Fruit fly (Drosophila melanogaster) whole organism, adult: ENCODE data around the gene Pmi.

Experiments used
- CG11617 ChIP-seq: fragments of 200-800 bp; sonication (Bioruptor generic); optimal IDR thresholded peaks from 2 replicates; lab custom pipeline; 2017; ENCODE audit warnings: mild to moderate bottlenecking, missing biosample characterization, missing genetic modification reagents, missing genetic modification characterization
- CG12768 ChIP-seq: fragments of 200-800 bp; sonication (Bioruptor generic); optimal IDR thresholded peaks from 2 replicates; lab custom pipeline; 2017; ENCODE audit warnings: missing biosample characterization, missing genetic modification characterization, mild to moderate bottlenecking, moderate library complexity, missing genetic modification reagents
- CG33017 ChIP-seq: fragments of 200-800 bp; sonication (Bioruptor generic); optimal IDR thresholded peaks from 2 replicates; lab custom pipeline; 2018; ENCODE audit warnings: missing biosample characterization, mild to moderate bottlenecking, missing genetic modification characterization, moderate library complexity
- CG5204 ChIP-seq: fragments of 200-800 bp; sonication (Bioruptor generic); optimal IDR thresholded peaks from 2 replicates; lab custom pipeline; 2016; ENCODE audit warnings: missing biosample characterization, missing genetic modification characterization
- CG7101 ChIP-seq: fragments of 200-800 bp; sonication (Bioruptor generic); optimal IDR thresholded peaks from 2 replicates; lab custom pipeline; 2018; ENCODE audit warnings: missing biosample characterization, mild to moderate bottlenecking, missing genetic modification characterization, moderate library complexity
- Crg-1 ChIP-seq: fragments of 200-800 bp; sonication (Bioruptor generic); optimal IDR thresholded peaks from 2 replicates; lab custom pipeline; 2016; ENCODE audit warnings: missing biosample characterization, missing genetic modification characterization
- cic ChIP-seq: fragments of 200-800 bp; sonication (Bioruptor generic); optimal IDR thresholded peaks from 2 replicates; lab custom pipeline; 2017; ENCODE audit warnings: missing biosample characterization, mild to moderate bottlenecking, missing genetic modification characterization, moderate library complexity
- ovo ChIP-seq: fragments of 200-800 bp; sonication (Bioruptor generic); optimal IDR thresholded peaks from 2 replicates; lab custom pipeline; 2016; ENCODE audit warnings: missing biosample characterization, missing genetic modification characterization
- pad ChIP-seq: fragments of 200-800 bp; sonication (Bioruptor generic); optimal IDR thresholded peaks from 3 replicates; lab custom pipeline; 2017; ENCODE audit warnings: missing biosample characterization, missing genetic modification characterization, mild to moderate bottlenecking, moderate library complexity, missing genetic modification reagents

DNA sequence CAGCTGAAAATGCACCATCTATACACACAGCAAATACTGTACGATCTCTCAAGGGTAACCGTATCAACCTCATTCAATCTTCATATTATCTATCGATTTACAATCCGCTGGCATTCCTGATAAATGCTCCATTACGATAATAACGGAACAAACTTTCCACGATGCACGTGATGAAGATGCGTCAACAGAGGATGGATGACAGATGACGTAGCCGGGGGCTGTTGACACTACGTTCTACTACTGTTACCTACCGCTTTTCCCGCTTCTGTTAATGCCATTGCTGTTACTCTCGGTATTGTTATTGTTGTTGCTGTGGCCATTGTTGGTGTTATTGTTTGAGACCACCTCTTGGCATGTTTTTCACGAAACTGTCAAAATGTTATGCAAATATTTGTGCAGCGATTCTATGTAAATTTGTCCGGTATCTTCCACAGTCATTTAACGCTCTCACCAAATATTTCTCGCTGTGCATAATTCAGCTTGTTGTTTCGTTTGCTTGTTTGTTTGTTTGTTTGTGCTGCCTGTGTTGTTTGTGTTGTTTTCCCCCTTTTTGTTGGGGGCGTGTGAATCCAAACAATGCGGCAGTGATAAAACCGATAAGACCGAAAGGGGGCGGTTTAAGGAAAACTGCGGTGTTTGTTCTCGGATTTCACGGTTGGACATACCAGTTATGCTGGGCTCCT is 44.1 kb downstream of the Pmi start:
- TF ChIP-seq CG33017 (tag; lab: Kevin White, UChicago) (no peak), cic (GFP tag; lab: Kevin White, UChicago) (no peak), CG7101 (no peak), CG5204 (GFP tag; lab: Kevin White, UChicago) (no peak), pad (no peak), CG11617 (GFP tag; lab: Kevin White, UChicago) (no peak), Crg-1 (GFP tag; lab: Kevin White, UChicago) (no peak), ovo (GFP tag; lab: Kevin White, UChicago) (no peak), CG12768 (GFP tag; lab: Kevin White, UChicago) (no peak)
